Worm (Caenorhabditis elegans): ENCODE results near the gene unc-69.

The unc-69 gene

DNA sequence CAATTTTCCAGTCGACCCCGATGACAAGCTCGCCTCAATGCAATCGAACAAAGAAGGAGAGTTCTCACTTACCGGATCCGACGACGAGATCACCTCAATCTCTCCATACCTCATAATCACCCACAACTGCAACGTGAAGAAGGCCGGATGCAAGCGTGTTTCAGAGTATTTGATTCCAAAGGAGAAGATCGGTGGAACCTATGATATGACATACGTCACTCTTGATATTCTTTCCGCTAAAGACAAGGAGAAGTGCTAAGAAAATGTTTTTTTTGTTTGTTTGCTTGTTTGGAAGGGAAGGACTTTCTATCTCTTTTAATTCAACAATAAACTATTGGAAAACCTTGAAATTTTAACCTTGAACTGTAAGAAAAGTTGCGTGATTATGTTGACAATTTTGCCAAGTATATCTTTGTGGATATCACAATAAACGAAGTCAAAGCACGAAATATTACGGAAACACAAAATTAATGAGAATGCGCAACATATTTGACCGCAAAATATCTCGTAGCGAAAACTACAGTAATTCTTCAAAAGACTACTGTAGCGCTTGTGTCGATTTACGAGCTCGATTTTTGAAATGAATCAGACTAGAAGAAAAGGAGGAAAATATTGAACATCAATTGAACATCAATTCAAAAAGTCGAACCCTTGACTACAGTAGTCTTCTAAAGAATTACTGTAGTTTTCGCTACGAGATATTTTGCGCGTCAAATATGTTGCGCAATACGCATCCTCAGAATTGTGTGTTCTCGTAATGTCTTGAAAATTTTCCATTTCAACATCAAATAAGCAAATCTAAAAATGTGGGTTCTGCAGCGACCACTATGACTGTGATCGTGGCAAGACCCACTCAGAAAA, 20.5 kb downstream of the unc-69 start:
- TF ChIP-seq tbx-37 (GFP tag; conservative IDR thresholded peaks at IDR 0.05): no peak
- TF ChIP-seq ama-1 (optimal IDR thresholded peaks at IDR 0.05): no peak
- TF ChIP-seq ceh-36 (tag; optimal IDR thresholded peaks at IDR 0.05): no peak
- TF ChIP-seq aly-1 (tag; optimal IDR thresholded peaks at IDR 0.05): no peak
- TF ChIP-seq hnd-1 (tag; optimal IDR thresholded peaks at IDR 0.05): no peak
- TF ChIP-seq flt-1 (GFP tag; IDR thresholded peaks at IDR 0.05): no peak
- no peak for TF ChIP-seq pes-1 (GFP tag; IDR thresholded peaks at IDR 0.05)
- TF ChIP-seq tbx-11 (GFP tag; IDR thresholded peaks at IDR 0.05): no peak
- no peak for TF ChIP-seq hmg-4 (GFP tag; optimal IDR thresholded peaks at IDR 0.05)
- TF ChIP-seq ceh-13 (GFP tag; optimal IDR thresholded peaks at IDR 0.05): no peak
- no peak for TF ChIP-seq tra-4 (tag; optimal IDR thresholded peaks at IDR 0.05)
- TF ChIP-seq F13C5.2 (tag; optimal IDR thresholded peaks at IDR 0.05): no peak
- no peak for TF ChIP-seq sea-1 (GFP tag; conservative IDR thresholded peaks at IDR 0.05)
- no peak for TF ChIP-seq B0310.2 (tag; optimal IDR thresholded peaks at IDR 0.05)
- TF ChIP-seq ets-7 (tag; optimal IDR thresholded peaks at IDR 0.05): no peak
- TF ChIP-seq scrt-1 (GFP tag; IDR thresholded peaks at IDR 0.05): no peak

DNA sequence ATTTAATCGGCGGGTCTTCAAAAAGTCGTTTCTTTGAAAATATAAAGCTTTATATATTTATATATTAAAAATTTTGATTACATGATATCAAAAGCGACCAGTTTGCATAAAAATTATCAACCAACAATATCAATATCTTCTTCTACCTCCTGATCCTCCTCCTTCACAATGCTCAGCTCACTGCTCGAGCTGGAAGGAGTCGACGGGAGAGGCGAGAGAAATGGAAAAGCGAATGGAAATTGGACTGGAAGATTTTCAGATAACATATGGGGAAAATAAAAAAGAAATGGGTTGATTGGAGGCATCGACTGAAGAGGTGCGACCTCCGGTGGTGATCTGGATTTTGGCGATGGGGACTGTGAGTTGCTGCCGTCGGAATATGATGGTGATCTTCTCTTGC, 21.2 kb downstream of the unc-69 start:
- TF ChIP-seq pes-1 (GFP tag; IDR thresholded peaks at IDR 0.05): no peak
- no peak for TF ChIP-seq hmbx-1 (tag; optimal IDR thresholded peaks at IDR 0.05)
- no peak for TF ChIP-seq flt-1 (GFP tag; IDR thresholded peaks at IDR 0.05)
- TF ChIP-seq ceh-13 (GFP tag; optimal IDR thresholded peaks at IDR 0.05): no peak
- no peak for TF ChIP-seq hmg-4 (GFP tag; optimal IDR thresholded peaks at IDR 0.05)
- no peak for TF ChIP-seq hnd-1 (tag; optimal IDR thresholded peaks at IDR 0.05)
- TF ChIP-seq scrt-1 (GFP tag; IDR thresholded peaks at IDR 0.05): no peak
- TF ChIP-seq ets-7 (tag; optimal IDR thresholded peaks at IDR 0.05): no peak
- TF ChIP-seq F13C5.2 (tag; optimal IDR thresholded peaks at IDR 0.05): no peak
- no peak for TF ChIP-seq sea-1 (GFP tag; conservative IDR thresholded peaks at IDR 0.05)
- TF ChIP-seq aly-1 (tag; optimal IDR thresholded peaks at IDR 0.05): no peak
- no peak for TF ChIP-seq B0310.2 (tag; optimal IDR thresholded peaks at IDR 0.05)
- TF ChIP-seq ama-1 (optimal IDR thresholded peaks at IDR 0.05): no peak
- TF ChIP-seq ceh-36 (tag; optimal IDR thresholded peaks at IDR 0.05): no peak
- TF ChIP-seq tbx-37 (GFP tag; conservative IDR thresholded peaks at IDR 0.05): no peak
- TF ChIP-seq tbx-11 (GFP tag; IDR thresholded peaks at IDR 0.05): no peak
- TF ChIP-seq tra-4 (tag; optimal IDR thresholded peaks at IDR 0.05): no peak

DNA sequence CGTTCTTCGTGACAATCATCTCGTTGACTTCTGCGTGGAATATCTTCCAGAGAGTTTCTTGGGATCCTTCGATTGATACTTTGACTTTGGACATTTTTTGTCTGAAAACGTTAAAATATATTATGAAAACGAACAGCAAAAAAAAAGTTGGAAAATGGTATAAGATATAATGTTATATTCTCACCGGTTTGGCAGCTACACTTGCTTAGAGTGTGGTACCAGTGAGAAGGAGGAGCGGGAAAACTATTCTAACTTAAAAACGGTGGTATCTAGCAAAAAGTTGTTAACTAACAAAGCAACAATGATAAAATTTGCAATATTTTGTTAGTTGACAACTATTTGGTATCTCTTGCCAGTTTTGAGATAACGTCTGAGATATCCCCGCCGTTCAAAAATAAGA, 23.0 kb downstream of the unc-69 start, which contains the start of gene tbx-9:
TSS of gene tbx-9 (minus strand) at position 101 of the 400 bp plus-strand sequence.
- TF ChIP-seq hmbx-1 (tag; optimal IDR thresholded peaks at IDR 0.05) (no peak), sea-1 (GFP tag; conservative IDR thresholded peaks at IDR 0.05) (no peak), hmg-4 (GFP tag; optimal IDR thresholded peaks at IDR 0.05) (no peak), aly-1 (tag; optimal IDR thresholded peaks at IDR 0.05) (no peak), hnd-1 (tag; optimal IDR thresholded peaks at IDR 0.05) (no peak), F13C5.2 (tag; optimal IDR thresholded peaks at IDR 0.05) (no peak)

DNA sequence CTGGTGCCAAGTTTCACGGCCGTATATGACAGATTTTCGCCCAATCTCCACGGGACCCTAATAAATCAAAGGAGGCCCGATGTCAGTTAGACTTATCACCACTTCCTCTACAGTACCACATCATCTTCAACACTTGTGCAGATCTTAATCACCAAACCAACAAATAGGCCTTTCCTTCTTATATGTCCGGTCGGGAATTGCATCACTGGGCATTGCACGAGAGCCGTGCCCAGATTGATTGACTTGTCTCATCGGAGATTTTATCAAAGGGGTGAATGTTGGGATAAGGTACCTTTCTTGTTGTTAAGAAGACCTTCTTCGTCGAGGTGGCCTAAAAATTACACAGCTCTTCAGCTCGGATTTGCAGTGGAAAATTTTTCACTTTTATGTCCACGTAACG, 26.0 kb downstream of the unc-69 start:
- TF ChIP-seq scrt-1 (GFP tag; IDR thresholded peaks at IDR 0.05): no peak
- TF ChIP-seq aly-1 (tag; optimal IDR thresholded peaks at IDR 0.05): no peak
- no peak for TF ChIP-seq hmg-4 (GFP tag; optimal IDR thresholded peaks at IDR 0.05)
- TF ChIP-seq tbx-37 (GFP tag; conservative IDR thresholded peaks at IDR 0.05): no peak
- no peak for TF ChIP-seq pes-1 (GFP tag; IDR thresholded peaks at IDR 0.05)
- TF ChIP-seq tra-4 (tag; optimal IDR thresholded peaks at IDR 0.05): no peak
- TF ChIP-seq ceh-36 (tag; optimal IDR thresholded peaks at IDR 0.05): no peak

DNA sequence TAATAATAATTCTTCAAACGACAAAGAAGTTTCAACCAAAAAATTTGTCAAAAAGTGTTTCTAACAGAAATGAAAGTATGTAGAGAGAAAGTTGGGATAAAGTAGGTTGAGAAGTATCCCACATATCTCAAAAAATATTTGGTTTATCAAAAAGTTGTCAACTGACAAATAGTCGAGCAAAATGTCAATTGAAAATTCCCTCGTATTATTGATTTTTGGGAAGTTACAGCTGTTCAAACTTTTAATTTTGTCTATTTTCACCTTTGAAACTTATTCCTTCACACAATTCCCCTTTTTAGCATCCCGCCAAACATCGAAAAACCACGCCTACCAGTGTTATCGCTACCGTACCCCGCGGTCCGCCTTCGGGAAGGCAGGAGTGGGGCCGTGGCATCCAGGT, 28.3 kb downstream of the unc-69 start, which contains the start of gene tbx-8:
TSS of gene tbx-8 (plus strand) at position 301 of the 400 bp plus-strand sequence.
- no peak for TF ChIP-seq ama-1 (optimal IDR thresholded peaks at IDR 0.05)
- TF ChIP-seq tbx-37 (GFP tag; conservative IDR thresholded peaks at IDR 0.05): no peak
- no peak for TF ChIP-seq tra-4 (tag; optimal IDR thresholded peaks at IDR 0.05)
- TF ChIP-seq pes-1 (GFP tag; IDR thresholded peaks at IDR 0.05): no peak
- TF ChIP-seq F13C5.2 (tag; optimal IDR thresholded peaks at IDR 0.05): no peak
- TF ChIP-seq sea-1 (GFP tag; conservative IDR thresholded peaks at IDR 0.05): no peak
- TF ChIP-seq ceh-36 (tag; optimal IDR thresholded peaks at IDR 0.05): no peak
- no peak for TF ChIP-seq hmg-4 (GFP tag; optimal IDR thresholded peaks at IDR 0.05)
- TF ChIP-seq B0310.2 (tag; optimal IDR thresholded peaks at IDR 0.05): no peak
- TF ChIP-seq tbx-11 (GFP tag; IDR thresholded peaks at IDR 0.05): no peak

DNA sequence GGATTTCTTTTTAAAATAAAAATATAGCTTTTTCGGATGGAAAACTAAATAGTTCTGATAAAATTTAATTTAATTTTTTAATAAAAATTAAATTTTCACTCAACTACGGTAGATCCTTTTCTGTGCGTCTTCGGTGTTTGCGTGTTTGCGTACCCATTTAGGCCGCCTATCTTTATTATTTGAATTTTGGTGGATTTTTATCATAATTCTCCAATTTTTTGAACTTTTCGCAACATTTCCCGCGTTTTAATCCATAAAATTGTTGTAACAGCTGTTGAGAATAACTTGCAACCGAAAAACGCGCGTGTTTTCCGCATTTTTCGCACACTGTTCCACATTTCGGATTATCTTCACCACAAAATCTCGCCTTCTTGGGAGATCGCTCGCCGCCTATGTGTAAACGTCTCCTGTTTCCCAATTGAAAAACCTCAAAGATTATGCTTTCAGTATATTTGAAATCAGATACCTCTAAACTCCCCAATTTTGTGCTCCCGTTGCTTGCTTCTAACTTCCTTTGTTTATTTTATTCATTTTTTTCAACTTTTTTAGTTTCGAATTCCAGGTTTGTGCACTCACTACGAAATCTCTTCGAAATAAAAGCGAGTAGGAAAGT, 33.0 kb downstream of the unc-69 start, which contains the start of gene T07C4.3:
TSS of gene T07C4.3 (plus strand) at position 563 of the 613 bp plus-strand sequence.
- TF ChIP-seq tbx-37 (GFP tag; conservative IDR thresholded peaks at IDR 0.05) (no peak), hmg-4 (GFP tag; optimal IDR thresholded peaks at IDR 0.05) (no peak), pes-1 (GFP tag; IDR thresholded peaks at IDR 0.05) (no peak), hmbx-1 (tag; optimal IDR thresholded peaks at IDR 0.05) (no peak), ceh-36 (tag; optimal IDR thresholded peaks at IDR 0.05) (no peak), scrt-1 (GFP tag; IDR thresholded peaks at IDR 0.05) (no peak), ama-1 (optimal IDR thresholded peaks at IDR 0.05) (no peak), hnd-1 (tag; optimal IDR thresholded peaks at IDR 0.05) (no peak), B0310.2 (tag; optimal IDR thresholded peaks at IDR 0.05) (no peak), tra-4 (tag; optimal IDR thresholded peaks at IDR 0.05) (no peak), tbx-11 (GFP tag; IDR thresholded peaks at IDR 0.05) (no peak), F13C5.2 (tag; optimal IDR thresholded peaks at IDR 0.05) (no peak), sea-1 (GFP tag; conservative IDR thresholded peaks at IDR 0.05) (no peak), flt-1 (GFP tag; IDR thresholded peaks at IDR 0.05) (no peak), aly-1 (tag; optimal IDR thresholded peaks at IDR 0.05) (no peak), ceh-13 (GFP tag; optimal IDR thresholded peaks at IDR 0.05) (no peak), ets-7 (tag; optimal IDR thresholded peaks at IDR 0.05) (no peak)

DNA sequence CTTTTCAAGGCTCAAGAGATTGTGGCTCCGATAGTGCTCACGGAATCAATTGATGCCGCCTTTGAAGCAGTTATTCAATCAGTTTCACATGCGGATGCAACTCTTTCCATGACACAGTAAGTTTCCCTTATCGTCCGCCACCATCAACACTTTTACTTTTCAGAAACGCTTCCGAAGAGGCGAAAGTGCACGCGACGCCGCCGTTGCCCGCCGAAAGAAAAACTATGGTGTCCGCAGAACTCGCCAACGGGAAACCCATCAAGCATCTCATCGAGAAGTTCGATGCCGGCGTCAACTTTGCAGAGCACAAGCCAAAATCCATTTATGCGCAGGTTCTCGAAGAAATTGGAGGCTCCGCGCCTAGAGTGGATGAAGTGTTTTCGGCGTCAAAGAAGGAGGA, 34.7 kb downstream of the unc-69 start:
- TF ChIP-seq ceh-13 (GFP tag; optimal IDR thresholded peaks at IDR 0.05) (no peak), hmbx-1 (tag; optimal IDR thresholded peaks at IDR 0.05) (no peak), tbx-37 (GFP tag; conservative IDR thresholded peaks at IDR 0.05) (no peak), aly-1 (tag; optimal IDR thresholded peaks at IDR 0.05) (no peak), scrt-1 (GFP tag; IDR thresholded peaks at IDR 0.05) (no peak), ets-7 (tag; optimal IDR thresholded peaks at IDR 0.05) (no peak), B0310.2 (tag; optimal IDR thresholded peaks at IDR 0.05) (no peak), flt-1 (GFP tag; IDR thresholded peaks at IDR 0.05) (no peak), F13C5.2 (tag; optimal IDR thresholded peaks at IDR 0.05) (no peak)
